Fruit fly (Drosophila melanogaster): ENCODE results near the gene Vha68-1.

DNA sequence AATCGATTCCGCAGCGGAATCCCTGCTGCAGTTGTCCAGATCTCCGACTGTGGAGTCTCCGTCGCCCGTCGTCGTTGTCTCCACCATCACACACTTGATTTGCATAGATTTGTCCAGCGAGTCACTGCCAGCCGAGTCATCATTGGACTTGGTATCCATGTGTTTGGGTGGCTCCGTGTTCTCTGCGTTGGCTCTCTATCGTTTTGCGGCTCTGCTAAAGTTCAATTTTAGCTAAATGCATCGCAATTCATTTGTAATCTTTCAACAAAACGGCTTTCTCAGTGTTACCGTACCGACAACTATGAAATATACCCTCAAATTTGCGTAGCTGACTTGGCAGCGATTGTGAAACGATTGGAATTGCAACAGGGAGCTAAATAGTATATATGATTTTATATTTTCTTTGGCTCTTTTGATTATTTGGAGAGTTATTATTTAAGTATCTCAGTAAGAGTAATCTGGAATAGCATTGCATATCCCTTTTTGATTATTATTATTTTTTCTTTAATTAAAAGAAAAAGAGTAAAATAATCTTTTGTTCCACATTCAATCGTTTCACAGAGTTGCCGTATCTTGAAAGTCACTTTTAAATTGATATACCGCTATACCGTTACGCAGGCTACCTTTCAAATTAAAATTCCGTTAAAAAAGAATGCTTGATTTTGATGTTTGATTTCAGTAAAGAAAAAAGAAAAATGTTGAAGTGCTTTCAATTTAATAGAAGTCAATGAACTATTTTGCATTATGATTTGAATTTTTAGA is 17.3 kb upstream of the Vha68-1 start, which contains the start of gene CG9933:
- TF ChIP-seq Myc (optimal IDR thresholded peaks at IDR 0.05): no peak
- no peak for TF ChIP-seq psq (optimal IDR thresholded peaks at IDR 0.05)
- TF ChIP-seq h (optimal IDR thresholded peaks at IDR 0.05): no peak

Measured in Kc167 (cell line).